Worm (Caenorhabditis elegans) whole organism, L1 larva: ENCODE data around the gene Y6E2A.1.

Source experiments
- fkh-8 ChIP-seq: sonication (generic microtip); optimal IDR thresholded peaks from 2 replicates; lab custom pipeline; 2016; ENCODE audit warnings: mild to moderate bottlenecking, missing genetic modification characterization, missing compliant biosample characterization
- nhr-71 ChIP-seq: sonication (generic microtip); optimal IDR thresholded peaks from 2 replicates; lab custom pipeline; 2016; ENCODE audit warnings: mild to moderate bottlenecking, missing genetic modification characterization, moderate library complexity, missing compliant biosample characterization
- pqm-1 ChIP-seq: sonication (generic microtip); optimal IDR thresholded peaks from 3 replicates; lab custom pipeline; 2017; ENCODE audit warnings: missing biosample characterization, missing genetic modification characterization

The Y6E2A.1 gene

ce11 chrV:15661003-15661402, 49.3 kb downstream of the Y6E2A.1 start (continued):
- TF ChIP-seq fkh-8: no peak
- peak; percentile 26 for TF ChIP-seq nhr-71 (tag; lab: Kevin White, UChicago)
- no peak for TF ChIP-seq pqm-1 (tag; lab: Kevin White, UChicago)
